Fruit fly (Drosophila melanogaster): ENCODE measurements around the gene mus304.

The mus304 gene

DNA sequence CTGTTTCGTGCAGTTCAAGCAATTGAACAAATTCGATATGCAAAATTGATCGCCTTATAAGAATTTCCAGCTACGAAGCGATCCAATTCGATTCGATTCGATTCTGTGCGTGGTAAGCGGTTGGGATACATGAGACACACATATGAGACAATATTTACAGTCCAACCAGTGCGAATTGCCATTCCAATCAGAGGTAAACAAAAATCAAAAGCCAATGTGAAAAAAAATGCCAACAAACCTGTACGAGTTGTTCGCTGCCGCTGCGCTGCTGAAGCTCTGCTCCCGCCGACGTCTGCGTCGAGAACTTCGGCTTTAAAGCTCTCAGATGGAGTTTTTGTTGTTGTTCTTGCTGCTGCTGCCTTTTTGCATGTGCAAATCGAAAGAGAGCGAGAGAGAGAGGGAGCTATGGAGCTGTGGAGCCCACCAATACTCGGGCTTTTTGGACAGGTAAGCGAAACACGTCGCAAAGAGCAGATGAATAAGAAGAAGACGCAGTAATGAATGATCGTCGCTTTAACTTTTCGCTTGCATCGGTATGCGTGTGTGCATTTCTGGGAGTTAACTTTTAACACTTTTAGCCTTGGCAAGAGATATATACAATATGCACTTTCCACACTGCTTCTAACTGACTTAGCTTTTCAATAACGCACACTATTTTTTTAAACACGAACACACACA is 4.1 kb upstream of the mus304 start:
- TF ChIP-seq tna (GFP tag; IDR thresholded peaks at IDR 0.05; ENCODE audit: partially characterized antibody) (0 out of 2 replicates have a peak, but pooled peaks have one; percentile 40), klu (GFP tag; IDR thresholded peaks at IDR 0.05) (no peak), CG10274 (GFP tag; optimal IDR thresholded peaks at IDR 0.05) (no peak), Fer3 (tag; optimal IDR thresholded peaks at IDR 0.05) (no peak), CG6791 (GFP tag; IDR thresholded peaks at IDR 0.05; ENCODE audit: partially characterized antibody) (no peak), twi (tag; optimal IDR thresholded peaks at IDR 0.05) (no peak), ken (GFP tag; IDR thresholded peaks at IDR 0.05) (no peak), sob (GFP tag; IDR thresholded peaks at IDR 0.05) (no peak), esg (GFP tag; conservative IDR thresholded peaks at IDR 0.05) (no peak), tup (GFP tag; optimal IDR thresholded peaks at IDR 0.05) (no peak), Ssrp (tag; optimal IDR thresholded peaks at IDR 0.05) (no peak), chinmo (GFP tag; IDR thresholded peaks at IDR 0.05; ENCODE audit: partially characterized antibody) (peak; percentile 91; the same call in 2 of the 4 replicates), CG2889 (GFP tag; IDR thresholded peaks at IDR 0.05) (no peak), Trl (optimal IDR thresholded peaks at IDR 0.05) (peak in 1 of 2 experiments; percentile 73), Trl (GFP tag; optimal IDR thresholded peaks at IDR 0.05) (no peak), rib (GFP tag; IDR thresholded peaks at IDR 0.05) (0 out of 2 replicates have a peak, but pooled peaks have one; percentile 35), Dp (GFP tag; optimal IDR thresholded peaks at IDR 0.05) (no peak), CG17385 (GFP tag; optimal IDR thresholded peaks at IDR 0.05) (peak; percentile 50), Doc3 (GFP tag; IDR thresholded peaks at IDR 0.05; ENCODE audit: partially characterized antibody) (0 out of 3 replicates have a peak, but pooled peaks have one; percentile 35), zfh2 (GFP tag; optimal IDR thresholded peaks at IDR 0.05) (no peak), insv (GFP tag; optimal IDR thresholded peaks at IDR 0.05) (peak in 1 of 2 experiments; percentile 86), B-H1 (GFP tag; IDR thresholded peaks at IDR 0.05) (no peak), CG17802 (tag; optimal IDR thresholded peaks at IDR 0.05) (no peak), CG7839 (tag; optimal IDR thresholded peaks at IDR 0.05) (no peak), cato (GFP tag; optimal IDR thresholded peaks at IDR 0.05; ENCODE audit: borderline replicate concordance) (no peak), CG6683 (GFP tag; optimal IDR thresholded peaks at IDR 0.05) (no peak), sima (GFP tag; optimal IDR thresholded peaks at IDR 0.05) (no peak), CG13287 (GFP tag; IDR thresholded peaks at IDR 0.05; ENCODE audit: partially characterized antibody) (0 out of 2 replicates have a peak, but pooled peaks have one; percentile 32), eyg (GFP tag; optimal IDR thresholded peaks at IDR 0.05) (no peak), Side (GFP tag; optimal IDR thresholded peaks at IDR 0.05) (no peak), CG6175 (GFP tag; IDR thresholded peaks at IDR 0.05) (no peak), CG11695 (GFP tag; IDR thresholded peaks at IDR 0.05) (0 out of 3 replicates have a peak, but pooled peaks have one; percentile 6), Scr (GFP tag; IDR thresholded peaks at IDR 0.05; ENCODE audit: partially characterized antibody) (no peak), Elba2 (GFP tag; optimal IDR thresholded peaks at IDR 0.05) (peak; percentile 18), gsb (GFP tag; IDR thresholded peaks at IDR 0.05) (no peak), CG17612 (GFP tag; IDR thresholded peaks at IDR 0.05) (no peak), CG8924 (tag; optimal IDR thresholded peaks at IDR 0.05) (no peak), fu2 (GFP tag; optimal IDR thresholded peaks at IDR 0.05) (no peak), cg (GFP tag; optimal IDR thresholded peaks at IDR 0.05) (peak; percentile 65), CG11504 (tag; optimal IDR thresholded peaks at IDR 0.05) (no peak), slou (GFP tag; optimal IDR thresholded peaks at IDR 0.05) (no peak), BEAF-32 (GFP tag; optimal IDR thresholded peaks at IDR 0.05) (no peak), CG4360 (GFP tag; IDR thresholded peaks at IDR 0.05) (no peak), CG12236 (GFP tag; optimal IDR thresholded peaks at IDR 0.05) (no peak), CG11560 (tag; IDR thresholded peaks at IDR 0.05) (no peak), run (tag; optimal IDR thresholded peaks at IDR 0.05) (no peak), ato (GFP tag; IDR thresholded peaks at IDR 0.05; ENCODE audit: partially characterized antibody) (no peak), exex (tag; optimal IDR thresholded peaks at IDR 0.05) (no peak), dan (GFP tag; IDR thresholded peaks at IDR 0.05) (no peak), Camta (GFP tag; optimal IDR thresholded peaks at IDR 0.05) (no peak)
